Worm (Caenorhabditis elegans) whole organism, L2 larva: ENCODE data around the gene coa-7.

Experiments
- lin-39 ChIP-seq: fragments of 150-350 bp; optimal IDR thresholded peaks from 2 replicates; lab custom pipeline; 2014; ENCODE audit warnings: missing biosample characterization, missing genetic modification reagents, missing genetic modification characterization
- nhr-23 ChIP-seq: fragments of 150-350 bp; optimal IDR thresholded peaks from 2 replicates; lab custom pipeline; 2014; ENCODE audit warnings: missing biosample characterization, missing genetic modification reagents, missing genetic modification characterization
- unc-62 ChIP-seq: fragments of 150-350 bp; optimal IDR thresholded peaks from 2 replicates; lab custom pipeline; 2014; ENCODE audit warnings: missing biosample characterization, missing genetic modification reagents, missing genetic modification characterization

DNA sequence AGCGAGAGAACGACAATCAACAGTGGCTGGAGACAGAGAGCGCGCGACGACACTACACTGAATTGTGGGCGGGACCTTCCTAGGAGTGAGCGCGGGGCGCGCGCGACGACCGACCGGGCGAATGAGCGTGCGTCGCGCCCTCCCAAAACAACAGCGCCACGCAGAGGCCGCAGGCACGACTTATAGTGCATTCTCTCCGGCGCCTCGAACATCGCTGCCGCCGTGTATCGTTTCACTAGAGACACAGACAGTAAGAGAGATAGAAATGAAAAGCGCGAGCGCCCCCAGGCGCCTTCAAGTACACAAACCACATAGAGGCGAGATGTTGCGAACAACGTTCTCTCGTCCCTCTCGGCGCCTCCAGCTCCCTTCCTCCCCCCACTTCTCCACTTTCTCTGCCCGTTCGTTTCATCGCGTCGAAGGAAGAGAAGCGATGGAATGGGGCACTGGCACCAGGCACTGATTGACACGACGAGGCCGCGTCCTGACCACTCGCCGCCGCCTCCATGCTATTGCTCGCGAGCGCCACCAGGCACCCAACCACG, 31.0 kb downstream of the coa-7 start:
- TF ChIP-seq unc-62 (GFP tag; lab: Kevin White, UChicago) = no peak
- TF ChIP-seq nhr-23 (tag; lab: Kevin White, UChicago) = no peak
- TF ChIP-seq lin-39 (tag; lab: Kevin White, UChicago) = no peak
